Fruit fly (Drosophila melanogaster) whole organism, adult: ENCODE measurements around the gene Ak3.
A peak's percentile ranks its signal among the peaks of the same experiment; 100 is the strongest.

Experiments used
- CG11617 ChIP-seq: fragments of 200-800 bp; sonication (Bioruptor generic); optimal IDR thresholded peaks from 2 replicates; lab custom pipeline; 2017; ENCODE audit warnings: mild to moderate bottlenecking, missing biosample characterization, missing genetic modification reagents, missing genetic modification characterization
- CG12768 ChIP-seq: fragments of 200-800 bp; sonication (Bioruptor generic); optimal IDR thresholded peaks from 2 replicates; lab custom pipeline; 2017; ENCODE audit warnings: missing biosample characterization, missing genetic modification characterization, mild to moderate bottlenecking, moderate library complexity, missing genetic modification reagents
- CG14711 ChIP-seq: fragments of 200-800 bp; sonication (Bioruptor generic); optimal IDR thresholded peaks from 2 replicates; lab custom pipeline; 2018; ENCODE audit warnings: missing biosample characterization, mild to moderate bottlenecking, missing genetic modification characterization, moderate library complexity
- CG1620 ChIP-seq: fragments of 200-800 bp; sonication (Bioruptor generic); optimal IDR thresholded peaks from 2 replicates; lab custom pipeline; 2016; ENCODE audit warnings: missing biosample characterization, missing genetic modification characterization
- CG33017 ChIP-seq: fragments of 200-800 bp; sonication (Bioruptor generic); optimal IDR thresholded peaks from 2 replicates; lab custom pipeline; 2018; ENCODE audit warnings: missing biosample characterization, mild to moderate bottlenecking, missing genetic modification characterization, moderate library complexity
- CG5204 ChIP-seq: fragments of 200-800 bp; sonication (Bioruptor generic); optimal IDR thresholded peaks from 2 replicates; lab custom pipeline; 2016; ENCODE audit warnings: missing biosample characterization, missing genetic modification characterization
- CG7045 ChIP-seq: fragments of 200-800 bp; sonication (Bioruptor generic); optimal IDR thresholded peaks from 2 replicates; lab custom pipeline; 2017; ENCODE audit warnings: missing biosample characterization, mild to moderate bottlenecking, missing genetic modification characterization
- CG7101 ChIP-seq: fragments of 200-800 bp; sonication (Bioruptor generic); optimal IDR thresholded peaks from 2 replicates; lab custom pipeline; 2018; ENCODE audit warnings: missing biosample characterization, mild to moderate bottlenecking, missing genetic modification characterization, moderate library complexity
- Clk ChIP-seq: fragments of 200-800 bp; sonication (Bioruptor generic); optimal IDR thresholded peaks from 2 replicates; lab custom pipeline; 2017; ENCODE audit warnings: missing biosample characterization, missing genetic modification characterization
- Crg-1 ChIP-seq: fragments of 200-800 bp; sonication (Bioruptor generic); optimal IDR thresholded peaks from 2 replicates; lab custom pipeline; 2016; ENCODE audit warnings: missing biosample characterization, missing genetic modification characterization
- Hr96 ChIP-seq: fragments of 200-800 bp; sonication (Bioruptor generic); optimal IDR thresholded peaks from 2 replicates; lab custom pipeline; 2016; ENCODE audit warnings: missing biosample characterization, missing genetic modification characterization
- Mnt ChIP-seq: fragments of 200-800 bp; sonication (Bioruptor generic); optimal IDR thresholded peaks from 2 replicates; lab custom pipeline; 2016; ENCODE audit warnings: missing biosample characterization, mild to moderate bottlenecking, missing genetic modification characterization
- bab1 ChIP-seq: fragments of 200-800 bp; sonication (Bioruptor generic); optimal IDR thresholded peaks from 3 replicates; lab custom pipeline; 2019; ENCODE audit warnings: missing biosample characterization, mild to moderate bottlenecking, missing genetic modification characterization, moderate library complexity
- cic ChIP-seq: fragments of 200-800 bp; sonication (Bioruptor generic); optimal IDR thresholded peaks from 2 replicates; lab custom pipeline; 2017; ENCODE audit warnings: missing biosample characterization, mild to moderate bottlenecking, missing genetic modification characterization, moderate library complexity
- cnc ChIP-seq, 2 experiments: fragments of >200 bp; optimal IDR thresholded peaks; 2 replicates each; lab custom pipeline; 2017
- kay ChIP-seq: fragments of 200-800 bp; sonication (Bioruptor generic); peaks from one replicate; lab custom pipeline; 2016; ENCODE audit warnings: missing biosample characterization, missing genetic modification characterization, borderline replicate concordance
- ovo ChIP-seq: fragments of 200-800 bp; sonication (Bioruptor generic); optimal IDR thresholded peaks from 2 replicates; lab custom pipeline; 2016; ENCODE audit warnings: missing biosample characterization, missing genetic modification characterization
- pad ChIP-seq: fragments of 200-800 bp; sonication (Bioruptor generic); optimal IDR thresholded peaks from 3 replicates; lab custom pipeline; 2017; ENCODE audit warnings: missing biosample characterization, missing genetic modification characterization, mild to moderate bottlenecking, moderate library complexity, missing genetic modification reagents
- tj ChIP-seq: fragments of 200-800 bp; sonication (Bioruptor generic); optimal IDR thresholded peaks from 3 replicates; lab custom pipeline; 2017; ENCODE audit warnings: missing biosample characterization, mild to moderate bottlenecking, missing genetic modification characterization, moderate library complexity
- toe ChIP-seq: fragments of 200-800 bp; sonication (Bioruptor generic); optimal IDR thresholded peaks from 2 replicates; lab custom pipeline; 2016; ENCODE audit warnings: missing biosample characterization, missing genetic modification characterization

Gene Ak3

dm6 chr3R:10849515-10849973 lies 39.8 kb downstream of the Ak3 start, which contains the start of gene CG42394:
Gene CG42394, plus strand, starts transcription at chr3R:10849825.
- TF ChIP-seq CG7045 (GFP tag; lab: Kevin White, UChicago), result peak; percentile 87
- TF ChIP-seq CG1620, result no peak
- peak; percentile 63 for TF ChIP-seq CG11617
- peak; percentile 66 for TF ChIP-seq CG5204 (GFP tag; lab: Kevin White, UChicago)
- TF ChIP-seq toe, result peak; percentile 50
- TF ChIP-seq bab1 (GFP tag; lab: Kevin White, UChicago), result peak; percentile 82
- peak; percentile 11 for TF ChIP-seq Clk (GFP tag; lab: Kevin White, UChicago)
- TF ChIP-seq CG12768 (GFP tag; lab: Kevin White, UChicago), result peak; percentile 78
- TF ChIP-seq tj (GFP tag; lab: Kevin White, UChicago), result peak; percentile 47
- no peak for TF ChIP-seq Crg-1 (GFP tag; lab: Kevin White, UChicago)
- no peak for TF ChIP-seq cic (GFP tag; lab: Kevin White, UChicago)
- no peak for TF ChIP-seq ovo (GFP tag; lab: Kevin White, UChicago)
- TF ChIP-seq CG33017 (tag; lab: Kevin White, UChicago), result peak; percentile 77
- TF ChIP-seq CG14711 (tag; lab: Kevin White, UChicago), result peak; percentile 81
- TF ChIP-seq cnc (optimal IDR thresholded peaks at IDR 0.05; lab: Kevin White, UChicago), result no peak
- TF ChIP-seq Mnt (GFP tag; lab: Kevin White, UChicago), result no peak
- peak; percentile 79 for TF ChIP-seq kay (GFP tag; lab: Kevin White, UChicago)
- peak; percentile 80 for TF ChIP-seq CG7101 (tag; lab: Kevin White, UChicago)
- peak; percentile 37 for TF ChIP-seq pad
- TF ChIP-seq Hr96 (GFP tag; lab: Kevin White, UChicago), result peak; percentile 40

- no peak for TF ChIP-seq CG1620
- TF ChIP-seq tj (GFP tag; lab: Kevin White, UChicago), result no peak
- TF ChIP-seq CG5204 (GFP tag; lab: Kevin White, UChicago), result no peak
- TF ChIP-seq cnc (optimal IDR thresholded peaks at IDR 0.05; lab: Kevin White, UChicago), result no peak
- no peak for TF ChIP-seq pad
- no peak for TF ChIP-seq Hr96 (GFP tag; lab: Kevin White, UChicago)
- no peak for TF ChIP-seq Clk (GFP tag; lab: Kevin White, UChicago)
- TF ChIP-seq bab1 (GFP tag; lab: Kevin White, UChicago), result no peak
- TF ChIP-seq CG7045 (GFP tag; lab: Kevin White, UChicago), result no peak
- TF ChIP-seq Mnt (GFP tag; lab: Kevin White, UChicago), result no peak
Measured at dm6 chr3R:10842422-10842821, 47.0 kb downstream of the Ak3 start.
